Worm (Caenorhabditis elegans) whole organism, early embryonic: ENCODE data around the gene srx-80.

Experiments used
- F13C5.2 ChIP-seq: sonication (generic microtip); optimal IDR thresholded peaks from 2 replicates; lab custom pipeline; 2017; ENCODE audit warnings: mild to moderate bottlenecking, missing genetic modification characterization, inconsistent platforms, missing compliant biosample characterization
- ama-1 ChIP-seq: fragments of 150-350 bp; optimal IDR thresholded peaks from 2 replicates; lab custom pipeline; 2014
- ceh-36 ChIP-seq: sonication (generic microtip); optimal IDR thresholded peaks from 2 replicates; lab custom pipeline; 2016; ENCODE audit warnings: missing genetic modification characterization, inconsistent platforms, missing compliant biosample characterization
- hnd-1 ChIP-seq: sonication (generic microtip); optimal IDR thresholded peaks from 2 replicates; lab custom pipeline; 2016; ENCODE audit warnings: missing genetic modification characterization, missing compliant biosample characterization
- pes-1 ChIP-seq: fragments of 200-800 bp; sonication (Bioruptor generic); IDR thresholded peaks from 2 replicates; pipeline ENCODE4 v1.3.6; 2022; ENCODE audit warnings: missing genetic modification reagents, missing genetic modification characterization, missing compliant biosample characterization
- sea-1 ChIP-seq: fragments of 200-800 bp; sonication (Bioruptor generic); conservative IDR thresholded peaks from 2 replicates; pipeline ENCODE4 v1.3.6; 2022; ENCODE audit warnings: missing genetic modification characterization, missing compliant biosample characterization

ce11 chrV:11629222-11630026, 35.9 kb downstream of the srx-80 start, which contains the start of gene F35B12.10:
- TF ChIP-seq ama-1 (no peak), hnd-1 (tag; lab: Kevin White, UChicago) (no peak), pes-1 (no peak), sea-1 (no peak), F13C5.2 (tag; lab: Kevin White, UChicago) (no peak), ceh-36 (no peak)
